Worm (Caenorhabditis elegans) whole organism, L2 larva: ENCODE data around the gene glod-4.
A peak's percentile ranks its signal among the peaks of the same experiment; 100 is the strongest.

Experiments used
- C34F6.9 ChIP-seq: fragments of 150-350 bp; optimal IDR thresholded peaks from 2 replicates; lab custom pipeline; 2014; ENCODE audit warnings: missing biosample characterization, missing genetic modification characterization
- F13H6.1 ChIP-seq: sonication (generic microtip); optimal IDR thresholded peaks from 2 replicates; lab custom pipeline; 2016; ENCODE audit warnings: missing genetic modification characterization, missing compliant biosample characterization
- R02D3.7 ChIP-seq: fragments of 150-350 bp; optimal IDR thresholded peaks from 2 replicates; lab custom pipeline; 2014; ENCODE audit warnings: missing biosample characterization, missing genetic modification characterization
- Y55F3AM.14 ChIP-seq: fragments of 200-800 bp; sonication (Bioruptor generic); optimal IDR thresholded peaks from 2 replicates; lab custom pipeline; 2018; ENCODE audit warnings: mild to moderate bottlenecking, missing genetic modification characterization, missing compliant biosample characterization
- ZK546.5 ChIP-seq: sonication (generic microtip); optimal IDR thresholded peaks from 2 replicates; lab custom pipeline; 2017; ENCODE audit warnings: missing biosample characterization, missing genetic modification characterization
- ceh-16 ChIP-seq: fragments of 150-350 bp; optimal IDR thresholded peaks from 2 replicates; lab custom pipeline; 2014; ENCODE audit warnings: missing biosample characterization, missing genetic modification characterization
- dmd-4 ChIP-seq: sonication (generic microtip); optimal IDR thresholded peaks from 2 replicates; lab custom pipeline; 2017; ENCODE audit warnings: missing biosample characterization, missing genetic modification characterization
- egl-27 ChIP-seq: sonication (generic microtip); optimal IDR thresholded peaks from 3 replicates; lab custom pipeline; 2017; ENCODE audit warnings: missing biosample characterization, missing genetic modification reagents, missing genetic modification characterization
- elt-3 ChIP-seq: sonication (generic microtip); optimal IDR thresholded peaks from 2 replicates; lab custom pipeline; 2017; ENCODE audit warnings: missing biosample characterization, missing genetic modification characterization
- fos-1 ChIP-seq: fragments of 150-350 bp; optimal IDR thresholded peaks from 2 replicates; lab custom pipeline; 2014; ENCODE audit warnings: missing biosample characterization, missing genetic modification characterization
- gmeb-1 ChIP-seq: fragments of 150-350 bp; optimal IDR thresholded peaks from 2 replicates; lab custom pipeline; 2014; ENCODE audit warnings: missing biosample characterization, missing genetic modification characterization
- lin-11 ChIP-seq: fragments of 150-350 bp; sonication (generic microtip); optimal IDR thresholded peaks from 2 replicates; lab custom pipeline; 2014; ENCODE audit warnings: missing biosample characterization, missing genetic modification characterization, inconsistent platforms, mixed read lengths
- lin-13 ChIP-seq: fragments of 150-350 bp; optimal IDR thresholded peaks from 2 replicates; lab custom pipeline; 2014; ENCODE audit warnings: missing biosample characterization, missing genetic modification reagents, missing genetic modification characterization
- lsy-2 ChIP-seq, 2 experiments: fragments of 150-350 bp in 1 of 2; sonication (generic microtip) in 1 of 2; optimal IDR thresholded peaks; 2 replicates each; lab custom pipeline; 2014 to 2017; ENCODE audit warnings: missing biosample characterization in 2 of 2, missing genetic modification characterization in 2 of 2
- mbf-1 ChIP-seq: sonication (generic microtip); optimal IDR thresholded peaks from 2 replicates; lab custom pipeline; 2017; ENCODE audit warnings: missing biosample characterization, missing genetic modification characterization
- mdl-1 ChIP-seq, 2 experiments: fragments of 150-350 bp in 1 of 2; sonication (generic microtip) in 1 of 2; optimal IDR thresholded peaks; 2 replicates each; lab custom pipeline; 2017; ENCODE audit warnings: missing biosample characterization in 2 of 2, missing genetic modification characterization in 2 of 2
- nhr-10 ChIP-seq: sonication (generic microtip); optimal IDR thresholded peaks from 2 replicates; lab custom pipeline; 2017; ENCODE audit warnings: missing biosample characterization, missing genetic modification characterization
- nhr-21 ChIP-seq: fragments of 150-350 bp; optimal IDR thresholded peaks from 2 replicates; lab custom pipeline; 2014; ENCODE audit warnings: missing biosample characterization, missing genetic modification characterization
- nhr-23 ChIP-seq: fragments of 150-350 bp; optimal IDR thresholded peaks from 2 replicates; lab custom pipeline; 2014; ENCODE audit warnings: missing biosample characterization, missing genetic modification reagents, missing genetic modification characterization
- nhr-237 ChIP-seq: fragments of 150-350 bp; optimal IDR thresholded peaks from 2 replicates; lab custom pipeline; 2014; ENCODE audit warnings: missing biosample characterization, missing genetic modification characterization
- nhr-25 ChIP-seq: fragments of 150-350 bp; sonication (generic microtip); optimal IDR thresholded peaks from 3 replicates; lab custom pipeline; 2014; ENCODE audit warnings: missing biosample characterization, missing genetic modification characterization
- nhr-6 ChIP-seq: fragments of 150-350 bp; optimal IDR thresholded peaks from 2 replicates; lab custom pipeline; 2014; ENCODE audit warnings: missing biosample characterization, missing genetic modification characterization
- nhr-77 ChIP-seq: fragments of 150-350 bp; optimal IDR thresholded peaks from 2 replicates; lab custom pipeline; 2014; ENCODE audit warnings: missing biosample characterization, missing genetic modification characterization
- peb-1 ChIP-seq: fragments of 150-350 bp; optimal IDR thresholded peaks from 2 replicates; lab custom pipeline; 2014; ENCODE audit warnings: missing biosample characterization, missing genetic modification characterization
- sem-4 ChIP-seq: fragments of 150-350 bp; optimal IDR thresholded peaks from 2 replicates; lab custom pipeline; 2014; ENCODE audit warnings: missing biosample characterization, missing genetic modification reagents, missing genetic modification characterization
- skn-1 ChIP-seq: sonication (generic microtip); optimal IDR thresholded peaks from 2 replicates; lab custom pipeline; 2017; ENCODE audit warnings: missing biosample characterization, missing genetic modification characterization
- sma-3 ChIP-seq: sonication (generic microtip); optimal IDR thresholded peaks from 2 replicates; lab custom pipeline; 2016; ENCODE audit warnings: missing genetic modification reagents, missing genetic modification characterization, missing compliant biosample characterization
- sma-9 ChIP-seq, 2 experiments: fragments of 150-350 bp in 1 of 2; sonication (generic microtip) in 1 of 2; optimal IDR thresholded peaks; 2 replicates each; lab custom pipeline; 2014 to 2016; ENCODE audit warnings: missing genetic modification characterization in 2 of 2, mild to moderate bottlenecking in 1 of 2, missing biosample characterization in 1 of 2, missing compliant biosample characterization in 1 of 2, missing genetic modification reagents in 1 of 2, moderate library complexity in 1 of 2
- snpc-4 ChIP-seq: fragments of 150-350 bp; optimal IDR thresholded peaks from 2 replicates; lab custom pipeline; 2014; ENCODE audit warnings: missing biosample characterization, missing genetic modification characterization
- unc-39 ChIP-seq: fragments of 150-350 bp; optimal IDR thresholded peaks from 2 replicates; lab custom pipeline; 2014; ENCODE audit warnings: missing biosample characterization, missing genetic modification characterization
- unc-55 ChIP-seq: fragments of 150-350 bp; sonication (generic microtip); optimal IDR thresholded peaks from 3 replicates; lab custom pipeline; 2014; ENCODE audit warnings: missing biosample characterization, missing genetic modification reagents, missing genetic modification characterization
- zag-1 ChIP-seq: fragments of 150-350 bp; optimal IDR thresholded peaks from 2 replicates; lab custom pipeline; 2014; ENCODE audit warnings: missing biosample characterization, missing genetic modification characterization
- ztf-11 ChIP-seq: sonication (generic microtip); optimal IDR thresholded peaks from 2 replicates; lab custom pipeline; 2017; ENCODE audit warnings: missing biosample characterization, missing genetic modification characterization
- ztf-4 ChIP-seq: fragments of 150-350 bp; optimal IDR thresholded peaks from 2 replicates; lab custom pipeline; 2014; ENCODE audit warnings: missing biosample characterization, missing genetic modification characterization

glod-4 gene

ce11 chrIII:4153299-4153698, at the start of gene glod-4:
Gene glod-4 (plus strand): TSS chrIII:4153599.
- TF ChIP-seq ztf-11 (tag; lab: Kevin White, UChicago), result no peak
- TF ChIP-seq gmeb-1 (tag; lab: Kevin White, UChicago), result no peak
- no peak for TF ChIP-seq ZK546.5 (tag; lab: Kevin White, UChicago)
- no peak for TF ChIP-seq Y55F3AM.14 (GFP tag; lab: Kevin White, UChicago)
- no peak for TF ChIP-seq fos-1 (tag; lab: Kevin White, UChicago)
- no peak for TF ChIP-seq nhr-237

- TF ChIP-seq sma-3 (GFP tag; lab: Kevin White, UChicago), result no peak
- TF ChIP-seq R02D3.7, result no peak
- TF ChIP-seq snpc-4 (tag; lab: Kevin White, UChicago), result no peak
These were observed 46.8 kb upstream of the glod-4 start for ce11 chrIII:4106611-4107010.

- TF ChIP-seq nhr-6 (no peak), mdl-1 (tag; optimal IDR thresholded peaks at IDR 0.05; lab: Kevin White, UChicago) (no peak)
These were observed 46.2 kb upstream of the glod-4 start for ce11 chrIII:4107227-4107626.

- no peak for TF ChIP-seq dmd-4 (tag; lab: Kevin White, UChicago)
- TF ChIP-seq sma-9 (GFP tag; optimal IDR thresholded peaks at IDR 0.05; lab: Kevin White, UChicago), result no peak
- TF ChIP-seq sma-9 (tag; optimal IDR thresholded peaks at IDR 0.05; lab: Kevin White, UChicago), result no peak
- no peak for TF ChIP-seq peb-1 (tag; lab: Kevin White, UChicago)
- TF ChIP-seq egl-27 (tag; lab: Kevin White, UChicago), result no peak
- no peak for TF ChIP-seq C34F6.9 (tag; lab: Kevin White, UChicago)
- TF ChIP-seq sem-4 (tag; lab: Kevin White, UChicago), result no peak
- no peak for TF ChIP-seq unc-39 (tag; lab: Kevin White, UChicago)
- no peak for TF ChIP-seq mbf-1
- no peak for TF ChIP-seq nhr-25 (tag; lab: Kevin White, UChicago)
- TF ChIP-seq nhr-10 (tag; lab: Kevin White, UChicago), result no peak
- TF ChIP-seq ZK546.5 (tag; lab: Kevin White, UChicago), result no peak
- TF ChIP-seq ztf-11 (tag; lab: Kevin White, UChicago), result no peak
- TF ChIP-seq nhr-77 (tag; lab: Kevin White, UChicago), result no peak
- TF ChIP-seq elt-3, result no peak
- TF ChIP-seq lin-11, result no peak
- no peak for TF ChIP-seq R02D3.7
- no peak for TF ChIP-seq nhr-23 (tag; lab: Kevin White, UChicago)
These were observed 45.4 kb upstream of the glod-4 start for ce11 chrIII:4107929-4108520.

ce11 chrIII:4113594-4113993, 39.8 kb upstream of the glod-4 start:
- TF ChIP-seq lsy-2 (tag; optimal IDR thresholded peaks at IDR 0.05; lab: Kevin White, UChicago) (peak in 1 of 2 experiments; percentile 52), unc-39 (tag; lab: Kevin White, UChicago) (no peak), F13H6.1 (tag; lab: Kevin White, UChicago) (peak; percentile 64), mbf-1 (no peak), C34F6.9 (tag; lab: Kevin White, UChicago) (peak; percentile 19), sma-9 (GFP tag; optimal IDR thresholded peaks at IDR 0.05; lab: Kevin White, UChicago) (peak; percentile 47), sma-9 (tag; optimal IDR thresholded peaks at IDR 0.05; lab: Kevin White, UChicago) (no peak), nhr-10 (tag; lab: Kevin White, UChicago) (no peak)

ce11 chrIII:4115085-4115484, 38.3 kb upstream of the glod-4 start, which contains the start of gene unc-103:
Gene unc-103 (plus strand): TSS chrIII:4115385.
- TF ChIP-seq ZK546.5 (tag; lab: Kevin White, UChicago) (no peak), zag-1 (tag; lab: Kevin White, UChicago) (no peak), nhr-23 (tag; lab: Kevin White, UChicago) (no peak), skn-1 (no peak), ceh-16 (tag; lab: Kevin White, UChicago) (no peak), ztf-4 (tag; lab: Kevin White, UChicago) (no peak), unc-55 (GFP tag; lab: Kevin White, UChicago) (no peak), nhr-10 (tag; lab: Kevin White, UChicago) (no peak), lin-13 (no peak), egl-27 (tag; lab: Kevin White, UChicago) (no peak), nhr-21 (tag; lab: Kevin White, UChicago) (no peak), nhr-77 (tag; lab: Kevin White, UChicago) (no peak), sma-3 (GFP tag; lab: Kevin White, UChicago) (no peak)
